Fruit fly (Drosophila melanogaster): ENCODE results near the gene CG13609.

CG13609 gene

DNA sequence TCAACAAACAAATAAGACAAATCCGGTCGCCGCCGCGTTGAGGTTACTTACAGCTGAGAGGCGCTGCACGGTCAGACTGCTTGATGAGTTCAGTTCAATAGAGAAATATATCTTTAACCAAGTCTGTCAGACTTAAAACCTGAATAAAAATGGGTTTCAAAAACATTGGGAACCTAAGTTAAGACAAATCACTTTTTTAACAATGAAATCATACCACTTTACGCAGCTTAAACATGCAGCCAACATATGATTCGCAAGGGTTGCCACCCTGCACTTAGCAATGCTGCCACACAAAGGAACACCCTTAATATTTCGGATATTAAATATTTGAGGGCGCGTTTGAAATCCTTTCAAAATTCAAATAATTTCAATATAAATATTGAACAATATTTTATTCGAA lies 38.2 kb upstream of the CG13609 start, which contains the start of gene CG5515 (continued):
- peak; percentile 14; the same call in 1 of the 2 replicates for TF ChIP-seq CG11294 (GFP tag; IDR thresholded peaks at IDR 0.05)
- no peak for TF ChIP-seq Eip93F (GFP tag; optimal IDR thresholded peaks at IDR 0.05)
- peak; percentile 62 for TF ChIP-seq CG10631 (GFP tag; optimal IDR thresholded peaks at IDR 0.05)
- no peak for TF ChIP-seq Lpt (GFP tag; optimal IDR thresholded peaks at IDR 0.05)
- no peak for TF ChIP-seq CG9139 (GFP tag; optimal IDR thresholded peaks at IDR 0.05)
- no peak for TF ChIP-seq Blimp-1 (GFP tag; optimal IDR thresholded peaks at IDR 0.05)
- no peak for TF ChIP-seq Smox (GFP tag; optimal IDR thresholded peaks at IDR 0.05)
- TF ChIP-seq CG32006 (GFP tag; optimal IDR thresholded peaks at IDR 0.05), result peak; percentile 65
- TF ChIP-seq CG11762 (GFP tag; optimal IDR thresholded peaks at IDR 0.05; ENCODE audit: insufficient read depth), result peak; percentile 26
- no peak for TF ChIP-seq CG6276 (GFP tag; optimal IDR thresholded peaks at IDR 0.05)
- peak; percentile 75 for TF ChIP-seq topi (GFP tag; optimal IDR thresholded peaks at IDR 0.05)
- no peak for TF ChIP-seq CG10669 (GFP tag; optimal IDR thresholded peaks at IDR 0.05)
- peak; percentile 82 for TF ChIP-seq Hr39 (GFP tag; optimal IDR thresholded peaks at IDR 0.05)
- TF ChIP-seq ss (GFP tag; optimal IDR thresholded peaks at IDR 0.05), result no peak
- TF ChIP-seq Sox14 (GFP tag; optimal IDR thresholded peaks at IDR 0.05), result peak; percentile 79
- TF ChIP-seq Sox102F (GFP tag; optimal IDR thresholded peaks at IDR 0.05), result no peak

DNA sequence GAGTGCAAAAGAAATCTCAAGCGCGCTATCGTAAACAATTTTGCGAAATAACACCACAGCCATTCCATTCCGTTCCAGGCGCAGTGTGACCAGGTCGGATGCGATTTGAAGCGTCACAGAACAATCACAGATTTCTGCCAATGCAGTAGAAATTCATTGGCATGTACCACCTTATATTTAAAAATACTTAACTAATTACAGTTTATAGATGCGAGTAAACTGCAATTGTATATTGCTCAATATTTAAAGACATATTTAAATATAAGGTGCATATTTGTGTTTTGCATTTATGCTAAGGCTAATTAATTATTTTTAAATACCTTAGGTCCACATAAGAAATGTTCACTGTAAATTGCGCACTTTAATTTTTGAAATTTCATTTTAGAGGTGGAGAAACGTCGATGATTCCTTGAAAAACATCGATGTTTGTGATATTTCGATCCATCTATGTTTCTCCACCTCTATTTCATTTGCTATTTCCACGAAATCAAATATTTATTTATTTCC lies 33.4 kb upstream of the CG13609 start, which contains the start of the genes SMC6 and CG6204:
TSS of gene SMC6 (minus strand) at position 51 of the 507 bp plus-strand sequence.
TSS of gene CG6204 (plus strand) at position 460 of the 507 bp plus-strand sequence.
- TF ChIP-seq eg (GFP tag; IDR thresholded peaks at IDR 0.05) (peak; percentile 97), pdm3 (GFP tag; optimal IDR thresholded peaks at IDR 0.05) (peak; percentile 97), fd59A (GFP tag; optimal IDR thresholded peaks at IDR 0.05) (peak; percentile 90), CG11294 (GFP tag; IDR thresholded peaks at IDR 0.05) (peak; percentile 91), CG8119 (GFP tag; IDR thresholded peaks at IDR 0.05) (peak; percentile 96), Eip93F (GFP tag; optimal IDR thresholded peaks at IDR 0.05) (peak; percentile 82), CG9139 (GFP tag; optimal IDR thresholded peaks at IDR 0.05) (peak; percentile 86), salr (GFP tag; optimal IDR thresholded peaks at IDR 0.05) (peak in 1 of 2 experiments; percentile 89), Sox14 (GFP tag; optimal IDR thresholded peaks at IDR 0.05) (peak; percentile 96), net (GFP tag; optimal IDR thresholded peaks at IDR 0.05) (peak; percentile 90), CG4318 (GFP tag; optimal IDR thresholded peaks at IDR 0.05) (peak; percentile 88), lz (GFP tag; optimal IDR thresholded peaks at IDR 0.05) (peak; percentile 96), Smox (GFP tag; optimal IDR thresholded peaks at IDR 0.05) (peak; percentile 95), Eip75B (GFP tag; optimal IDR thresholded peaks at IDR 0.05) (peak; percentile 95), CG6792 (GFP tag; optimal IDR thresholded peaks at IDR 0.05) (peak; percentile 95), CG31627 (GFP tag; optimal IDR thresholded peaks at IDR 0.05) (peak; percentile 97), Sox102F (GFP tag; optimal IDR thresholded peaks at IDR 0.05) (peak; percentile 93), CG10631 (GFP tag; optimal IDR thresholded peaks at IDR 0.05) (peak; percentile 95), Eip78C (GFP tag) (peak; percentile 99), CG3032 (tag; optimal IDR thresholded peaks at IDR 0.05) (peak; percentile 97), CG8319 (GFP tag; optimal IDR thresholded peaks at IDR 0.05) (peak; percentile 92), Lpt (GFP tag; optimal IDR thresholded peaks at IDR 0.05) (peak; percentile 93), CG10669 (GFP tag; optimal IDR thresholded peaks at IDR 0.05) (peak; percentile 95), CG6276 (GFP tag; optimal IDR thresholded peaks at IDR 0.05) (no peak), Ets21C (GFP tag; optimal IDR thresholded peaks at IDR 0.05) (peak; percentile 95), vri (GFP tag; optimal IDR thresholded peaks at IDR 0.05) (no peak), CG34406 (GFP tag; optimal IDR thresholded peaks at IDR 0.05) (peak; percentile 94), CG32006 (GFP tag; optimal IDR thresholded peaks at IDR 0.05) (peak; percentile 95), CG1621 (tag; optimal IDR thresholded peaks at IDR 0.05) (peak; percentile 91), CG11762 (GFP tag; optimal IDR thresholded peaks at IDR 0.05; ENCODE audit: insufficient read depth) (peak; percentile 97), Hr4 (GFP tag; optimal IDR thresholded peaks at IDR 0.05) (peak; percentile 97), Gug (GFP tag; IDR thresholded peaks at IDR 0.05) (peak; percentile 94), ss (GFP tag; optimal IDR thresholded peaks at IDR 0.05) (peak in 1 of 2 experiments; percentile 93), CG15336 (GFP tag; IDR thresholded peaks at IDR 0.05) (peak; percentile 94), fkh (GFP tag; optimal IDR thresholded peaks at IDR 0.05) (peak; percentile 74), Sox15 (GFP tag; optimal IDR thresholded peaks at IDR 0.05) (peak; percentile 96), esn (GFP tag; optimal IDR thresholded peaks at IDR 0.05) (peak; percentile 97), CG3919 (GFP tag; optimal IDR thresholded peaks at IDR 0.05) (peak; percentile 96), CG8632 (GFP tag; optimal IDR thresholded peaks at IDR 0.05) (peak; percentile 95), Blimp-1 (GFP tag; optimal IDR thresholded peaks at IDR 0.05) (peak; percentile 78), fd85E (GFP tag; optimal IDR thresholded peaks at IDR 0.05) (peak; percentile 85), Hr39 (GFP tag; optimal IDR thresholded peaks at IDR 0.05) (peak; percentile 96), CG6854 (GFP tag; optimal IDR thresholded peaks at IDR 0.05) (peak; percentile 83), OdsH (GFP tag; optimal IDR thresholded peaks at IDR 0.05) (peak; percentile 97), Hr38 (GFP tag; optimal IDR thresholded peaks at IDR 0.05) (no peak), Met (GFP tag; optimal IDR thresholded peaks at IDR 0.05) (peak; percentile 97)

Measured in whole organism, prepupa.